Fruit fly (Drosophila melanogaster) whole organism, embryonic: ENCODE measurements around the gene CG6168.

ENCODE experiments used
- BtbVII ChIP-seq: fragments of 200-800 bp; sonication (Bioruptor generic); optimal IDR thresholded peaks from 3 replicates; lab custom pipeline; 2017; ENCODE audit warnings: missing biosample characterization, mild to moderate bottlenecking, missing genetic modification characterization
- CG10431 ChIP-seq: fragments of 200-800 bp; sonication (Bioruptor generic); optimal IDR thresholded peaks from 3 replicates; lab custom pipeline; 2018; ENCODE audit warnings: missing biosample characterization, mild to moderate bottlenecking, missing genetic modification characterization
- CG10654 ChIP-seq: fragments of 200-800 bp; sonication (Bioruptor generic); optimal IDR thresholded peaks from 2 replicates; lab custom pipeline; 2016; ENCODE audit warnings: missing biosample characterization, missing genetic modification characterization
- CG11456 ChIP-seq: fragments of 200-800 bp; sonication (Bioruptor generic); IDR thresholded peaks from 3 replicates; pipeline ENCODE4 v1.3.6; 2022; ENCODE audit warnings: missing biosample characterization, missing genetic modification characterization
- CG11695 ChIP-seq: fragments of 200-800 bp; sonication (Bioruptor generic); IDR thresholded peaks from 3 replicates; pipeline ENCODE4 v1.3.6; 2022; ENCODE audit warnings: missing biosample characterization, missing genetic modification characterization
- CG12391 ChIP-seq: fragments of 200-800 bp; sonication (Bioruptor generic); optimal IDR thresholded peaks from 3 replicates; lab custom pipeline; 2018; ENCODE audit warnings: missing biosample characterization, mild to moderate bottlenecking, missing genetic modification characterization, moderate library complexity
- CG12769 ChIP-seq: fragments of 200-800 bp; sonication (Bioruptor generic); optimal IDR thresholded peaks from 2 replicates; lab custom pipeline; 2019; ENCODE audit warnings: missing biosample characterization, mild to moderate bottlenecking, missing genetic modification characterization, moderate library complexity
- CG15696 ChIP-seq: fragments of 200-800 bp; sonication (Bioruptor generic); optimal IDR thresholded peaks from 2 replicates; lab custom pipeline; 2019; ENCODE audit warnings: missing biosample characterization, mild to moderate bottlenecking, missing genetic modification characterization, moderate library complexity
- CG1603 ChIP-seq: fragments of 200-800 bp; sonication (Bioruptor generic); optimal IDR thresholded peaks from 2 replicates; lab custom pipeline; 2019; ENCODE audit warnings: missing biosample characterization, mild to moderate bottlenecking, missing genetic modification characterization, moderate library complexity
- CG2712 ChIP-seq: fragments of 200-800 bp; optimal IDR thresholded peaks from 3 replicates; lab custom pipeline; 2019; ENCODE audit warnings: missing biosample characterization, mild to moderate bottlenecking, missing genetic modification characterization, moderate library complexity
- CG30403 ChIP-seq: fragments of 200-800 bp; sonication (Bioruptor generic); optimal IDR thresholded peaks from 3 replicates; lab custom pipeline; 2016; ENCODE audit warnings: missing biosample characterization, missing genetic modification characterization
- CG34422 ChIP-seq: fragments of 200-800 bp; sonication (Bioruptor generic); IDR thresholded peaks from 3 replicates; pipeline ENCODE4 v1.3.6; 2022; ENCODE audit warnings: missing biosample characterization, missing genetic modification characterization
- CG3838 ChIP-seq: fragments of 200-800 bp; sonication (Bioruptor generic); optimal IDR thresholded peaks from 3 replicates; lab custom pipeline; 2016; ENCODE audit warnings: missing biosample characterization, missing genetic modification characterization
- CG43689 ChIP-seq: fragments of 200-800 bp; sonication (Bioruptor generic); IDR thresholded peaks from 2 replicates; pipeline ENCODE4 v1.3.6; 2022; ENCODE audit warnings: missing biosample characterization, missing genetic modification characterization
- CG6854 ChIP-seq: fragments of 200-800 bp; sonication (Bioruptor generic); optimal IDR thresholded peaks from 3 replicates; lab custom pipeline; 2017; ENCODE audit warnings: missing biosample characterization, mild to moderate bottlenecking, missing genetic modification characterization
- CG9797 ChIP-seq: fragments of 200-800 bp; sonication (Bioruptor generic); optimal IDR thresholded peaks from 3 replicates; lab custom pipeline; 2018; ENCODE audit warnings: missing biosample characterization, mild to moderate bottlenecking, missing genetic modification characterization
- Doc3 ChIP-seq: fragments of 200-800 bp; sonication (Bioruptor generic); IDR thresholded peaks from 3 replicates; pipeline ENCODE4 v1.3.6; 2022; ENCODE audit warnings: missing biosample characterization, missing genetic modification characterization; ENCODE audit not compliant: partially characterized antibody
- Drgx ChIP-seq: fragments of 200-800 bp; sonication (Bioruptor generic); IDR thresholded peaks from 2 replicates; pipeline ENCODE4 v1.3.6; 2022; ENCODE audit warnings: missing biosample characterization, missing genetic modification characterization
- HLH3B ChIP-seq: fragments of 200-800 bp; sonication (Bioruptor generic); IDR thresholded peaks from 2 replicates; pipeline ENCODE4 v1.3.6; 2022; ENCODE audit warnings: missing biosample characterization, missing genetic modification characterization
- Hand ChIP-seq: fragments of 200-800 bp; sonication (Bioruptor generic); optimal IDR thresholded peaks from 2 replicates; lab custom pipeline; 2017; ENCODE audit warnings: mild to moderate bottlenecking, missing biosample characterization, missing genetic modification reagents, missing genetic modification characterization
- Med ChIP-seq: fragments of 200-800 bp; sonication (Bioruptor generic); peaks from one replicate; lab custom pipeline; 2016; ENCODE audit warnings: missing biosample characterization, missing genetic modification characterization, mild to moderate bottlenecking, inconsistent platforms, moderate library complexity
- NFAT ChIP-seq: fragments of 200-800 bp; sonication (Bioruptor generic); IDR thresholded peaks from 2 replicates; pipeline ENCODE4 v1.3.6; 2022; ENCODE audit warnings: missing biosample characterization, missing genetic modification characterization
- Nf-YC ChIP-seq: fragments of 200-800 bp; optimal IDR thresholded peaks from 3 replicates; lab custom pipeline; 2019; ENCODE audit warnings: missing biosample characterization, mild to moderate bottlenecking, missing genetic modification characterization, moderate library complexity
- Poxn ChIP-seq: fragments of 200-800 bp; sonication (Bioruptor generic); IDR thresholded peaks from 2 replicates; pipeline ENCODE4 v1.3.6; 2022; ENCODE audit warnings: missing biosample characterization, missing genetic modification characterization
- Scr ChIP-seq: fragments of 200-800 bp; sonication (Bioruptor generic); IDR thresholded peaks from 2 replicates; pipeline ENCODE4 v1.3.6; 2022; ENCODE audit warnings: missing biosample characterization, missing genetic modification characterization; ENCODE audit not compliant: partially characterized antibody
- TFAM ChIP-seq: fragments of 200-800 bp; sonication (Bioruptor generic); optimal IDR thresholded peaks from 2 replicates; lab custom pipeline; 2017; ENCODE audit warnings: missing biosample characterization, missing genetic modification characterization, inconsistent platforms
- ash1 ChIP-seq: fragments of 200-800 bp; sonication (Bioruptor generic); optimal IDR thresholded peaks from 2 replicates; lab custom pipeline; 2018; ENCODE audit warnings: missing biosample characterization, mild to moderate bottlenecking, missing genetic modification characterization
- bcd ChIP-seq: fragments of 200-800 bp; sonication (Bioruptor generic); optimal IDR thresholded peaks from 2 replicates; lab custom pipeline; 2017; ENCODE audit warnings: missing biosample characterization, mild to moderate bottlenecking, missing genetic modification characterization
- corto ChIP-seq: fragments of 200-800 bp; sonication (Bioruptor generic); optimal IDR thresholded peaks from 2 replicates; lab custom pipeline; 2016; ENCODE audit warnings: missing biosample characterization, mild to moderate bottlenecking, missing genetic modification characterization, moderate library complexity
- crc ChIP-seq: fragments of 200-800 bp; sonication (Bioruptor generic); optimal IDR thresholded peaks from 2 replicates; lab custom pipeline; 2016; ENCODE audit warnings: missing biosample characterization, missing genetic modification characterization
- croc ChIP-seq: fragments of 200-800 bp; sonication (Bioruptor generic); conservative IDR thresholded peaks from 3 replicates; pipeline ENCODE4 v1.3.6; 2022; ENCODE audit warnings: missing biosample characterization, missing genetic modification characterization
- dmrt11E ChIP-seq: fragments of 200-800 bp; sonication (Bioruptor generic); optimal IDR thresholded peaks from 3 replicates; lab custom pipeline; 2018; ENCODE audit warnings: missing biosample characterization, mild to moderate bottlenecking, missing genetic modification characterization, moderate library complexity
- en ChIP-seq: fragments of 200-800 bp; sonication (Bioruptor generic); optimal IDR thresholded peaks from 2 replicates; lab custom pipeline; 2016; ENCODE audit warnings: missing biosample characterization, missing genetic modification characterization
- fd3F ChIP-seq: fragments of 200-800 bp; sonication (Bioruptor generic); optimal IDR thresholded peaks from 2 replicates; lab custom pipeline; 2018; ENCODE audit warnings: missing biosample characterization, mild to moderate bottlenecking, missing genetic modification characterization, moderate library complexity
- gcm ChIP-seq: fragments of 200-800 bp; sonication (Bioruptor generic); optimal IDR thresholded peaks from 2 replicates; lab custom pipeline; 2019; ENCODE audit warnings: missing biosample characterization, mild to moderate bottlenecking, missing genetic modification characterization, moderate library complexity
- grau ChIP-seq: fragments of 200-800 bp; optimal IDR thresholded peaks from 3 replicates; lab custom pipeline; 2019; ENCODE audit warnings: missing biosample characterization, mild to moderate bottlenecking, missing genetic modification characterization, moderate library complexity
- hb ChIP-seq: fragments of 200-800 bp; sonication (Bioruptor generic); IDR thresholded peaks from 3 replicates; pipeline ENCODE4 v1.3.6; 2022; ENCODE audit warnings: missing biosample characterization, missing genetic modification characterization; ENCODE audit not compliant: partially characterized antibody
- her ChIP-seq: fragments of 200-800 bp; sonication (Bioruptor generic); optimal IDR thresholded peaks from 2 replicates; lab custom pipeline; 2016; ENCODE audit warnings: missing biosample characterization, missing genetic modification characterization
- kay ChIP-seq: fragments of 200-800 bp; sonication (Bioruptor generic); optimal IDR thresholded peaks from 2 replicates; lab custom pipeline; 2016; ENCODE audit warnings: missing biosample characterization, missing genetic modification characterization
- lmd ChIP-seq: fragments of 200-800 bp; sonication (Bioruptor generic); IDR thresholded peaks from 2 replicates; pipeline ENCODE4 v1.3.6; 2022; ENCODE audit warnings: missing biosample characterization, missing genetic modification characterization
- mld ChIP-seq: fragments of 200-800 bp; sonication (Bioruptor generic); IDR thresholded peaks from 3 replicates; pipeline ENCODE4 v1.3.6; 2022; ENCODE audit warnings: missing biosample characterization, missing genetic modification characterization; ENCODE audit not compliant: partially characterized antibody
- nerfin-1 ChIP-seq: fragments of 200-800 bp; sonication (Bioruptor generic); optimal IDR thresholded peaks from 3 replicates; lab custom pipeline; 2019; ENCODE audit warnings: missing biosample characterization, mild to moderate bottlenecking, missing genetic modification characterization, moderate library complexity
- otp ChIP-seq: fragments of 200-800 bp; sonication (Bioruptor generic); IDR thresholded peaks from 3 replicates; pipeline ENCODE4, ENCODE4 v1.3.6; 2022; ENCODE audit warnings: missing biosample characterization, missing genetic modification characterization
- pan ChIP-seq, 4 experiments: fragments of >200 bp in 3 of 4; fragments of 200-800 bp in 1 of 4; sonication (Bioruptor generic) in 1 of 4; optimal IDR thresholded peaks in 3 of 4; IDR thresholded peaks in 1 of 4; 2 replicates each; pipeline versions ENCODE4 v1.3.6 to Lab custom; 2017 to 2022; ENCODE audit warnings: missing biosample characterization in 2 of 4, missing genetic modification characterization in 2 of 4, mixed read lengths in 1 of 4
- pho ChIP-seq: fragments of 200-800 bp; sonication (Bioruptor generic); optimal IDR thresholded peaks from 2 replicates; lab custom pipeline; 2016; ENCODE audit warnings: missing biosample characterization, missing genetic modification characterization
- pita ChIP-seq: fragments of 200-800 bp; sonication (Bioruptor generic); optimal IDR thresholded peaks from 2 replicates; lab custom pipeline; 2017; ENCODE audit warnings: missing biosample characterization, mild to moderate bottlenecking, missing genetic modification characterization
- prd ChIP-seq, 3 experiments: fragments of >200 bp in 2 of 3; fragments of 200-800 bp in 1 of 3; sonication (Bioruptor generic) in 1 of 3; optimal IDR thresholded peaks in 2 of 3; IDR thresholded peaks in 1 of 3; 2 replicates in 2 of 3; 3 replicates in 1 of 3; pipeline versions ENCODE4 v1.3.6 to Lab custom; 2017 to 2022; ENCODE audit warnings: missing biosample characterization in 1 of 3, missing genetic modification characterization in 1 of 3
- tll ChIP-seq, 2 experiments: fragments of 200-800 bp in 1 of 2; fragments of >200 bp in 1 of 2; sonication (Bioruptor generic) in 1 of 2; optimal IDR thresholded peaks; 2 replicates each; lab custom pipeline; 2017 to 2019; ENCODE audit warnings: missing biosample characterization in 2 of 2, missing genetic modification characterization in 2 of 2, mild to moderate bottlenecking in 1 of 2, moderate library complexity in 1 of 2
- usp ChIP-seq: fragments of >200 bp; optimal IDR thresholded peaks from 2 replicates; lab custom pipeline; 2017; ENCODE audit warnings: missing biosample characterization, missing genetic modification characterization

The CG6168 gene

DNA sequence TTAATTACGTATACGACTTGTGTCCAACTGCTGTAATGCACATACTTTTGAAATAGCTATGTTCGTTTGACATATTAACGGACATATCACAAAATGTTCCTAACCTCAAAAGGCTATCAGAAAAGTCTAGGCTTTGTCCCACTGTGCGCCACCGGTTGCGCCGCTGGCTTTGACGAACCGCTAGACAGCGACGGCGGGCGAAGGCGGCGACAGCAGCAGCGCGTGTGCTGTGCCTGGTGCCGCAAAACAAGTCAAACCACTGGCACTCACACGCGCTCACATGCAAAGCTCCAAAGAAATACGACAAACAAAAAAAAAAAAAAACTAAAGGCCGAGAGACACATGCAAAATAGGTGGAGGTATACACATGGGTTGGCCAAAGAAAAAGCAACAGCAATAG lies 28.1 kb downstream of the CG6168 start (continued):
- TF ChIP-seq CG10431 (GFP tag; lab: Kevin White, UChicago) = no peak
- no peak for TF ChIP-seq Doc3 (GFP tag; lab: Robert Waterston, UW)
- peak; percentile 24 for TF ChIP-seq CG1603 (tag; lab: Kevin White, UChicago)
- TF ChIP-seq NFAT (GFP tag; lab: Robert Waterston, UW) = peak; percentile 77
- 0 out of 2 replicates have a peak, but pooled peaks have one; percentile 14 for TF ChIP-seq HLH3B (GFP tag; lab: Robert Waterston, UW)
- TF ChIP-seq hb (GFP tag; lab: Robert Waterston, UW) = no peak
- 0 out of 3 replicates have a peak, but pooled peaks have one; percentile 28 for TF ChIP-seq otp (GFP tag; lab: Robert Waterston, UW)
- no peak; the same call in 2 of the 3 replicates for TF ChIP-seq croc
- TF ChIP-seq corto (GFP tag; lab: Kevin White, UChicago) = no peak
- no peak for TF ChIP-seq pho (GFP tag; lab: Kevin White, UChicago)
- TF ChIP-seq pan (optimal IDR thresholded peaks at IDR 0.05; lab: Kevin White, UChicago) = no peak
- TF ChIP-seq pan (GFP tag; optimal IDR thresholded peaks at IDR 0.05 in 1 of 2, IDR thresholded peaks at IDR 0.05 in 1 of 2) = peak in 1 of 2 experiments; percentile 58
- no peak for TF ChIP-seq Scr (GFP tag; lab: Robert Waterston, UW)
- no peak for TF ChIP-seq her
- no peak for TF ChIP-seq CG6854 (GFP tag; lab: Kevin White, UChicago)
- TF ChIP-seq fd3F (GFP tag; lab: Kevin White, UChicago) = no peak
- no peak for TF ChIP-seq Hand (GFP tag; lab: Kevin White, UChicago)
- TF ChIP-seq en (GFP tag; lab: Kevin White, UChicago) = no peak
- no peak for TF ChIP-seq tll (GFP tag; optimal IDR thresholded peaks at IDR 0.05; lab: Kevin White, UChicago)
- TF ChIP-seq mld = no peak
- TF ChIP-seq CG12391 (tag; lab: Kevin White, UChicago) = no peak
- TF ChIP-seq gcm = no peak
- no peak for TF ChIP-seq kay
- TF ChIP-seq Nf-YC (tag; lab: Kevin White, UChicago) = peak; percentile 2
- TF ChIP-seq CG2712 = peak; percentile 31
- TF ChIP-seq TFAM (GFP tag; lab: Kevin White, UChicago) = no peak
- no peak for TF ChIP-seq dmrt11E (tag; lab: Kevin White, UChicago)
- TF ChIP-seq Poxn (GFP tag; lab: Robert Waterston, UW) = peak; percentile 23; the same call in 1 of the 2 replicates
- TF ChIP-seq bcd (GFP tag; lab: Kevin White, UChicago) = no peak
- no peak for TF ChIP-seq prd (optimal IDR thresholded peaks at IDR 0.05; lab: Kevin White, UChicago)
- TF ChIP-seq prd (GFP tag; IDR thresholded peaks at IDR 0.05; lab: Robert Waterston, UW) = peak; percentile 63
- peak; percentile 10 for TF ChIP-seq grau (tag; lab: Kevin White, UChicago)
- TF ChIP-seq CG12769 (tag; lab: Kevin White, UChicago) = peak; percentile 25
- peak; percentile 68 for TF ChIP-seq Med
- TF ChIP-seq ash1 (GFP tag; lab: Kevin White, UChicago) = no peak
- peak; percentile 64; the same call in 1 of the 3 replicates for TF ChIP-seq CG11456 (GFP tag; lab: Robert Waterston, UW)
- TF ChIP-seq CG30403 = peak; percentile 26
- no peak for TF ChIP-seq CG15696 (tag; lab: Kevin White, UChicago)
- no peak for TF ChIP-seq crc (GFP tag; lab: Kevin White, UChicago)
- TF ChIP-seq CG43689 (GFP tag; lab: Robert Waterston, UW) = no peak
- no peak for TF ChIP-seq nerfin-1
- TF ChIP-seq lmd (GFP tag; lab: Robert Waterston, UW) = peak; percentile 43
- TF ChIP-seq CG9797 (GFP tag; lab: Kevin White, UChicago) = no peak
- TF ChIP-seq pita (GFP tag; lab: Kevin White, UChicago) = no peak
- TF ChIP-seq Drgx (GFP tag; lab: Robert Waterston, UW) = peak; percentile 34
- no peak for TF ChIP-seq BtbVII (GFP tag; lab: Kevin White, UChicago)
- peak; percentile 53; the same call in 1 of the 3 replicates for TF ChIP-seq CG34422 (GFP tag; lab: Robert Waterston, UW)
- no peak for TF ChIP-seq CG3838 (GFP tag; lab: Kevin White, UChicago)
- peak; percentile 47; the same call in 1 of the 3 replicates for TF ChIP-seq CG11695 (GFP tag; lab: Robert Waterston, UW)
- no peak for TF ChIP-seq usp
- TF ChIP-seq CG10654 (GFP tag; lab: Kevin White, UChicago) = no peak
